Fruit fly (Drosophila melanogaster) whole organism, adult: ENCODE results near the gene RpL22.

Source experiments
- CG14711 ChIP-seq: fragments of 200-800 bp; sonication (Bioruptor generic); optimal IDR thresholded peaks from 2 replicates; lab custom pipeline; 2018; ENCODE audit warnings: missing biosample characterization, mild to moderate bottlenecking, missing genetic modification characterization, moderate library complexity
- bab1 ChIP-seq: fragments of 200-800 bp; sonication (Bioruptor generic); optimal IDR thresholded peaks from 3 replicates; lab custom pipeline; 2019; ENCODE audit warnings: missing biosample characterization, mild to moderate bottlenecking, missing genetic modification characterization, moderate library complexity
- kay ChIP-seq: fragments of 200-800 bp; sonication (Bioruptor generic); peaks from one replicate; lab custom pipeline; 2016; ENCODE audit warnings: missing biosample characterization, missing genetic modification characterization, borderline replicate concordance
- tj ChIP-seq: fragments of 200-800 bp; sonication (Bioruptor generic); optimal IDR thresholded peaks from 3 replicates; lab custom pipeline; 2017; ENCODE audit warnings: missing biosample characterization, mild to moderate bottlenecking, missing genetic modification characterization, moderate library complexity
- toe ChIP-seq: fragments of 200-800 bp; sonication (Bioruptor generic); optimal IDR thresholded peaks from 2 replicates; lab custom pipeline; 2016; ENCODE audit warnings: missing biosample characterization, missing genetic modification characterization

DNA sequence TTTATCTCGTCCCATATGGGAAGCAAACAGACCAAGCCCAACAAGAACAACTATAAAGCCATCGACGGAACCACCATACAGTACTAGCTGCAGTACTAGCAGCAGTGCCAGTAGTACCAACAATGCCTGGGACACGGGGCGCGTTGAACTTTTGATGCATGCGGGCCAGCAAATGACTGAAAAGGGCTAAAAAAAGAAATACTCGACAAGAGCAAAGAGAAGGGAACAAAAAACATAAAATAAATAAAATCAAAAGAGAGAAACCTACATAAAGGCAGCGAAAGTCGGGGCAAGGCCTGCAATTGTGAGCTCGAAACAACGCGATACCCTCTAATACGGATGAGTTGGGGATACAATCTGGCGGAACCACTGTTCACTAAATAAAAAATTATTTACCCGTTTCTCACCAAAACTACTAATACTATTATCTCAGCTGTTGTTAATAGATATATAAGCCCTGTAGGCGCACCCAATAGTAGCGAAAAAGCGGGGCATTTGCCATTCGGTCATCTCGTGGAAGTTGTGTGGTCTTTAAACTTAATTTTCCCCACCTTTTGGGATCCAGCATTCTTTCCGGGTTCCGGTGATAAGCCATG lies 25.2 kb downstream of the RpL22 start:
- TF ChIP-seq CG14711 (tag; lab: Kevin White, UChicago) (no peak), toe (GFP tag; lab: Kevin White, UChicago) (no peak), bab1 (GFP tag; lab: Kevin White, UChicago) (no peak), tj (GFP tag; lab: Kevin White, UChicago) (no peak), kay (GFP tag; lab: Kevin White, UChicago) (no peak)
